Worm (Caenorhabditis elegans): ENCODE measurements around the gene C28A5.1.

- TF ChIP-seq hlh-13 (GFP tag; optimal IDR thresholded peaks at IDR 0.05) (no peak), ama-1 (optimal IDR thresholded peaks at IDR 0.05) (no peak), ceh-31 (tag; optimal IDR thresholded peaks at IDR 0.05) (no peak), ets-4 (tag; optimal IDR thresholded peaks at IDR 0.05) (no peak), ceh-22 (tag; optimal IDR thresholded peaks at IDR 0.05) (no peak), fkh-10 (GFP tag; optimal IDR thresholded peaks at IDR 0.05) (no peak), pag-3 (tag; optimal IDR thresholded peaks at IDR 0.05; ENCODE audit: borderline replicate concordance) (no peak), npax-4 (tag; optimal IDR thresholded peaks at IDR 0.05) (no peak), C38D4.7 (GFP tag; optimal IDR thresholded peaks at IDR 0.05) (no peak), nhr-11 (tag; optimal IDR thresholded peaks at IDR 0.05) (no peak), fax-1 (tag; optimal IDR thresholded peaks at IDR 0.05) (no peak), mec-3 (tag; optimal IDR thresholded peaks at IDR 0.05; ENCODE audit: borderline replicate concordance) (no peak), sox-4 (tag; optimal IDR thresholded peaks at IDR 0.05) (no peak)
Measured at ce11 chrIII:4379717-4380116, 54.4 kb downstream of the C28A5.1 start, which contains the start of gene B0284.3.
